Worm (Caenorhabditis elegans): Measurements from ENCODE around the gene nlp-19.

ce11 chrX:10948852-10949251 lies 9.7 kb upstream of the nlp-19 start, which contains the start of gene T21B6.3:
- TF ChIP-seq med-1 (GFP tag; optimal IDR thresholded peaks at IDR 0.05; ENCODE audit: insufficient read depth) (no peak), ztf-23 (GFP tag; IDR thresholded peaks at IDR 0.05) (no peak), ztf-29 (GFP tag; IDR thresholded peaks at IDR 0.05) (no peak), flt-1 (GFP tag; IDR thresholded peaks at IDR 0.05) (no peak), T22C8.4 (GFP tag; IDR thresholded peaks at IDR 0.05) (no peak), cog-1 (tag; optimal IDR thresholded peaks at IDR 0.05) (no peak)
